Worm (Caenorhabditis elegans): Measurements from ENCODE around the gene C56A3.4.

ce11 chrV:13566967-13567366 is 15.4 kb upstream of the C56A3.4 start:
- TF ChIP-seq mxl-1 (tag; optimal IDR thresholded peaks at IDR 0.05), result no peak
- TF ChIP-seq nhr-120 (GFP tag; IDR thresholded peaks at IDR 0.05), result no peak
- TF ChIP-seq pha-4 (tag; optimal IDR thresholded peaks at IDR 0.05), result peak; percentile 50
- 0 out of 2 replicates have a peak, but pooled peaks have one; percentile 39 for TF ChIP-seq attf-6 (GFP tag; IDR thresholded peaks at IDR 0.05)
